Worm (Caenorhabditis elegans) whole organism, L2 larva: ENCODE measurements around the gene tpst-2.

Source experiments
- C34F6.9 ChIP-seq: fragments of 150-350 bp; optimal IDR thresholded peaks from 2 replicates; lab custom pipeline; 2014; ENCODE audit warnings: missing biosample characterization, missing genetic modification characterization
- F13H6.1 ChIP-seq: sonication (generic microtip); optimal IDR thresholded peaks from 2 replicates; lab custom pipeline; 2016; ENCODE audit warnings: missing genetic modification characterization, missing compliant biosample characterization
- R02D3.7 ChIP-seq: fragments of 150-350 bp; optimal IDR thresholded peaks from 2 replicates; lab custom pipeline; 2014; ENCODE audit warnings: missing biosample characterization, missing genetic modification characterization
- Y55F3AM.14 ChIP-seq: fragments of 200-800 bp; sonication (Bioruptor generic); optimal IDR thresholded peaks from 2 replicates; lab custom pipeline; 2018; ENCODE audit warnings: mild to moderate bottlenecking, missing genetic modification characterization, missing compliant biosample characterization
- ZK546.5 ChIP-seq: sonication (generic microtip); optimal IDR thresholded peaks from 2 replicates; lab custom pipeline; 2017; ENCODE audit warnings: missing biosample characterization, missing genetic modification characterization
- alr-1 ChIP-seq: fragments of 150-350 bp; optimal IDR thresholded peaks from 2 replicates; lab custom pipeline; 2014; ENCODE audit warnings: missing biosample characterization, missing genetic modification characterization
- aly-2 ChIP-seq: fragments of 150-350 bp; optimal IDR thresholded peaks from 2 replicates; lab custom pipeline; 2014; ENCODE audit warnings: missing biosample characterization, missing genetic modification characterization
- ama-1 ChIP-seq: fragments of 150-350 bp; optimal IDR thresholded peaks from 2 replicates; lab custom pipeline; 2018; ENCODE audit warnings: inconsistent platforms
- blmp-1 ChIP-seq: sonication (generic microtip); optimal IDR thresholded peaks from 2 replicates; lab custom pipeline; 2017; ENCODE audit warnings: missing genetic modification characterization, mild to moderate bottlenecking, missing compliant biosample characterization, antibody characterized with exemption, moderate library complexity; ENCODE audit not compliant: insufficient read depth
- ceh-82 ChIP-seq: fragments of 150-350 bp; optimal IDR thresholded peaks from 2 replicates; lab custom pipeline; 2014; ENCODE audit warnings: missing biosample characterization, missing genetic modification characterization
- crh-2 ChIP-seq: sonication (generic microtip); optimal IDR thresholded peaks from 2 replicates; lab custom pipeline; 2017; ENCODE audit warnings: missing biosample characterization, missing genetic modification characterization
- dmd-4 ChIP-seq: sonication (generic microtip); optimal IDR thresholded peaks from 2 replicates; lab custom pipeline; 2017; ENCODE audit warnings: missing biosample characterization, missing genetic modification characterization
- egl-27 ChIP-seq: sonication (generic microtip); optimal IDR thresholded peaks from 3 replicates; lab custom pipeline; 2017; ENCODE audit warnings: missing biosample characterization, missing genetic modification reagents, missing genetic modification characterization
- elt-1 ChIP-seq: fragments of 150-350 bp; optimal IDR thresholded peaks from 2 replicates; lab custom pipeline; 2014; ENCODE audit warnings: missing biosample characterization, missing genetic modification characterization
- elt-3 ChIP-seq: sonication (generic microtip); optimal IDR thresholded peaks from 2 replicates; lab custom pipeline; 2017; ENCODE audit warnings: missing biosample characterization, missing genetic modification characterization
- fos-1 ChIP-seq: fragments of 150-350 bp; optimal IDR thresholded peaks from 2 replicates; lab custom pipeline; 2014; ENCODE audit warnings: missing biosample characterization, missing genetic modification characterization
- gmeb-1 ChIP-seq: fragments of 150-350 bp; optimal IDR thresholded peaks from 2 replicates; lab custom pipeline; 2014; ENCODE audit warnings: missing biosample characterization, missing genetic modification characterization
- lin-11 ChIP-seq: fragments of 150-350 bp; sonication (generic microtip); optimal IDR thresholded peaks from 2 replicates; lab custom pipeline; 2014; ENCODE audit warnings: missing biosample characterization, missing genetic modification characterization, inconsistent platforms, mixed read lengths
- lin-39 ChIP-seq: fragments of 150-350 bp; optimal IDR thresholded peaks from 2 replicates; lab custom pipeline; 2014; ENCODE audit warnings: missing biosample characterization, missing genetic modification reagents, missing genetic modification characterization
- lsy-2 ChIP-seq, 2 experiments: fragments of 150-350 bp in 1 of 2; sonication (generic microtip) in 1 of 2; optimal IDR thresholded peaks; 2 replicates each; lab custom pipeline; 2014 to 2017; ENCODE audit warnings: missing biosample characterization in 2 of 2, missing genetic modification characterization in 2 of 2
- mab-5 ChIP-seq: fragments of 150-350 bp; optimal IDR thresholded peaks from 2 replicates; lab custom pipeline; 2014; ENCODE audit warnings: missing biosample characterization, missing genetic modification characterization
- mbf-1 ChIP-seq: sonication (generic microtip); optimal IDR thresholded peaks from 2 replicates; lab custom pipeline; 2017; ENCODE audit warnings: missing biosample characterization, missing genetic modification characterization
- nhr-10 ChIP-seq: sonication (generic microtip); optimal IDR thresholded peaks from 2 replicates; lab custom pipeline; 2017; ENCODE audit warnings: missing biosample characterization, missing genetic modification characterization
- nhr-11 ChIP-seq: fragments of 150-350 bp; optimal IDR thresholded peaks from 2 replicates; lab custom pipeline; 2014; ENCODE audit warnings: missing biosample characterization, missing genetic modification characterization
- nhr-12 ChIP-seq: fragments of 150-350 bp; optimal IDR thresholded peaks from 2 replicates; lab custom pipeline; 2014; ENCODE audit warnings: missing biosample characterization, missing genetic modification characterization
- nhr-23 ChIP-seq: fragments of 150-350 bp; optimal IDR thresholded peaks from 2 replicates; lab custom pipeline; 2014; ENCODE audit warnings: missing biosample characterization, missing genetic modification reagents, missing genetic modification characterization
- nhr-25 ChIP-seq: fragments of 150-350 bp; sonication (generic microtip); optimal IDR thresholded peaks from 3 replicates; lab custom pipeline; 2014; ENCODE audit warnings: missing biosample characterization, missing genetic modification characterization
- nhr-6 ChIP-seq: fragments of 150-350 bp; optimal IDR thresholded peaks from 2 replicates; lab custom pipeline; 2014; ENCODE audit warnings: missing biosample characterization, missing genetic modification characterization
- peb-1 ChIP-seq: fragments of 150-350 bp; optimal IDR thresholded peaks from 2 replicates; lab custom pipeline; 2014; ENCODE audit warnings: missing biosample characterization, missing genetic modification characterization
- sem-4 ChIP-seq: fragments of 150-350 bp; optimal IDR thresholded peaks from 2 replicates; lab custom pipeline; 2014; ENCODE audit warnings: missing biosample characterization, missing genetic modification reagents, missing genetic modification characterization
- skn-1 ChIP-seq: sonication (generic microtip); optimal IDR thresholded peaks from 2 replicates; lab custom pipeline; 2017; ENCODE audit warnings: missing biosample characterization, missing genetic modification characterization
- sma-3 ChIP-seq: sonication (generic microtip); optimal IDR thresholded peaks from 2 replicates; lab custom pipeline; 2016; ENCODE audit warnings: missing genetic modification reagents, missing genetic modification characterization, missing compliant biosample characterization
- sma-9 ChIP-seq, 2 experiments: fragments of 150-350 bp in 1 of 2; sonication (generic microtip) in 1 of 2; optimal IDR thresholded peaks; 2 replicates each; lab custom pipeline; 2014 to 2016; ENCODE audit warnings: missing genetic modification characterization in 2 of 2, mild to moderate bottlenecking in 1 of 2, missing biosample characterization in 1 of 2, missing compliant biosample characterization in 1 of 2, missing genetic modification reagents in 1 of 2, moderate library complexity in 1 of 2
- snpc-4 ChIP-seq: fragments of 150-350 bp; optimal IDR thresholded peaks from 2 replicates; lab custom pipeline; 2014; ENCODE audit warnings: missing biosample characterization, missing genetic modification characterization
- unc-62 ChIP-seq: fragments of 150-350 bp; optimal IDR thresholded peaks from 2 replicates; lab custom pipeline; 2014; ENCODE audit warnings: missing biosample characterization, missing genetic modification reagents, missing genetic modification characterization
- zag-1 ChIP-seq: fragments of 150-350 bp; optimal IDR thresholded peaks from 2 replicates; lab custom pipeline; 2014; ENCODE audit warnings: missing biosample characterization, missing genetic modification characterization
- ztf-1 ChIP-seq: fragments of 200-800 bp; sonication (Bioruptor generic); conservative IDR thresholded peaks from 2 replicates; pipeline ENCODE4 v1.3.6; 2022; ENCODE audit warnings: missing genetic modification characterization, missing compliant biosample characterization
- ztf-11 ChIP-seq: sonication (generic microtip); optimal IDR thresholded peaks from 2 replicates; lab custom pipeline; 2017; ENCODE audit warnings: missing biosample characterization, missing genetic modification characterization
- ztf-4 ChIP-seq: fragments of 150-350 bp; optimal IDR thresholded peaks from 2 replicates; lab custom pipeline; 2014; ENCODE audit warnings: missing biosample characterization, missing genetic modification characterization

tpst-2 gene

DNA sequence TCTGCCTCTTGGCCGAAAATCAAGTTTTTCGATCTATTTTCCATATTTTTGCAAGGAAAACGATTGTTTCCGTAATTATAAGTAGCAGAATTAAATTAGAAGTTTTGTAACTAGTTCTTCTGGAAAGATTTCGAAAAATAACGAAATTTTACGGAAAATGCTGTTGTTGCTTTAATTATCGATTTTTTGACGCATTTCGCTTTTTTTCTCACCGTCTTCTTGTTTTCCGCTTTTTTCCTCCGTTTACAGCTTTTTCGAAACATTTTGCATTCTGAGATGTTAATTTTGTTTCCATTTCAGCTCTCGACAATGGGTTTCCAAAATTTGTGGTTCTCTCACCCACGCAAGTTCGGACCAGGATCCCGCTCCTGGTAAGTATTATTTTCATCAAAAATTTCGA lies 22.9 kb downstream of the tpst-2 start, which contains the start of gene rps-29:
Gene rps-29, plus strand, starts transcription at position 301 of the 400 bp plus-strand sequence.
- TF ChIP-seq blmp-1 (no peak), nhr-23 (no peak), dmd-4 (no peak), snpc-4 (tag; lab: Kevin White, UChicago) (no peak), lsy-2 (tag; optimal IDR thresholded peaks at IDR 0.05; lab: Kevin White, UChicago) (no peak), nhr-12 (tag; lab: Kevin White, UChicago) (no peak), Y55F3AM.14 (GFP tag; lab: Kevin White, UChicago) (no peak), mbf-1 (tag; lab: Kevin White, UChicago) (no peak), peb-1 (tag; lab: Kevin White, UChicago) (no peak), aly-2 (tag; lab: Kevin White, UChicago) (no peak), lin-11 (no peak), C34F6.9 (tag; lab: Kevin White, UChicago) (no peak), fos-1 (tag; lab: Kevin White, UChicago) (no peak), ZK546.5 (tag; lab: Kevin White, UChicago) (no peak), elt-1 (tag; lab: Kevin White, UChicago) (no peak), ztf-11 (tag; lab: Kevin White, UChicago) (no peak), sem-4 (tag; lab: Kevin White, UChicago) (no peak)

DNA sequence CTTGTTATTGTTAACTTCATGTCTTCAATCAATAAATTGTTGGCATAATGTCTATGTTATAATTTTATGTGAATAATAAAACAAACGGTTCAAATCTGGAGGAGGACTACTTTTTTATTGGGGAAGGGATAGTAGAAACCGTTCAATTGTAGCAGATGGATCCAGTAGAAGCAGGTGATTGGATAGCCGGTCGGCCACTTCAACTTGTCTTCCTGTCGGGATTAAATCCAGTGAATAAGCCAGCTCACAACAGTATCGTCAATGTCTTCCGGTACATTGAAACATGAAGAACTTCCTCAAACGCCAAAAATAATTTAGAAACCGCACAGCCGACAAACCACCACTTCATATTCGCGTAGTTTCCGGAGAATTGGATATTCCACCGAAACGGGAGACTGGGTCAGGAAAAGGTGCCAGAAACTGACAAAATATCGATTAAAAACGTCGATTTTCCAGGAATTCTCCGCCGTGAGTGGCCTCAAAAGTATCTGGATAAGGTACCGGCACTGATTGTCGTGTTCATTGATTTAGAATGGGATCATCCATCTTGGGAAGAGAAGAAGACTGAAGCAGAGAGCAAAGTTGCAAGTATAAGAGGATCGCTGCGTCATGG lies 24.0 kb downstream of the tpst-2 start, which contains the start of gene trpp-11:
Gene trpp-11, plus strand, starts transcription at position 153 of the 613 bp plus-strand sequence.
- TF ChIP-seq ztf-4 (tag; lab: Kevin White, UChicago) (no peak), nhr-10 (tag; lab: Kevin White, UChicago) (no peak), sma-3 (GFP tag; lab: Kevin White, UChicago) (no peak), nhr-6 (tag; lab: Kevin White, UChicago) (no peak), sma-9 (GFP tag; optimal IDR thresholded peaks at IDR 0.05; lab: Kevin White, UChicago) (no peak), sma-9 (tag; optimal IDR thresholded peaks at IDR 0.05; lab: Kevin White, UChicago) (no peak), snpc-4 (tag; lab: Kevin White, UChicago) (no peak), sem-4 (tag; lab: Kevin White, UChicago) (no peak), egl-27 (tag; lab: Kevin White, UChicago) (no peak), R02D3.7 (tag; lab: Kevin White, UChicago) (no peak), fos-1 (tag; lab: Kevin White, UChicago) (no peak), zag-1 (no peak), elt-1 (tag; lab: Kevin White, UChicago) (no peak), C34F6.9 (tag; lab: Kevin White, UChicago) (no peak), mbf-1 (tag; lab: Kevin White, UChicago) (no peak), elt-3 (no peak), ceh-82 (no peak), lin-39 (tag; lab: Kevin White, UChicago) (no peak)
- TF ChIP-seq, all 48 proteins: peak for 0

DNA sequence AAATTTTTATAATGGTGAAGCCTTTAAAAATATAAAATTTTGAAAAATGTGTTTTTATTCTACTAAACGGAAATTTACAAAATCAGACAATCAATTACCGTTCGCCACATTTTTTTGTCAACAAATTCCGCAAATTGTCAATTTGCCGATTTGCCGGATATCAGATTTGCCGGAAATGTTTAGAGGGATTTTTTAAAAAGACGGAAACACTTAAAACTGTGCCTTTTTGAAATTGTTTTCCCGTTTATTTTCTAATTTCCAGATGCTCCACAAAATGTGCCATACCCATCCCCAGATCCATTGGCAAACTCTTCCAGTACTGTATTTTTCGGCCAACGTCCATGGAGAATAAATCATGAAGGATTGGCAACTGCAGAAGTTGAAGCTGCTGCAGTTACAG lies 26.4 kb downstream of the tpst-2 start:
- no peak for TF ChIP-seq F13H6.1 (tag; lab: Kevin White, UChicago)
- TF ChIP-seq ama-1 (lab: Kevin White, UChicago) = no peak
- no peak for TF ChIP-seq mab-5 (tag; lab: Kevin White, UChicago)
- no peak for TF ChIP-seq snpc-4 (tag; lab: Kevin White, UChicago)
- no peak for TF ChIP-seq ztf-1
- TF ChIP-seq ceh-82 = no peak
- TF ChIP-seq unc-62 (GFP tag; lab: Kevin White, UChicago) = no peak
- no peak for TF ChIP-seq crh-2 (tag; lab: Kevin White, UChicago)
- TF ChIP-seq blmp-1 = no peak
- no peak for TF ChIP-seq lin-11
- TF ChIP-seq egl-27 (tag; lab: Kevin White, UChicago) = no peak
- no peak for TF ChIP-seq nhr-11 (tag; lab: Kevin White, UChicago)
- TF ChIP-seq C34F6.9 (tag; lab: Kevin White, UChicago) = no peak
- TF ChIP-seq skn-1 (tag; lab: Kevin White, UChicago) = no peak
- TF ChIP-seq gmeb-1 (tag; lab: Kevin White, UChicago) = no peak
- no peak for TF ChIP-seq Y55F3AM.14 (GFP tag; lab: Kevin White, UChicago)
- TF ChIP-seq mbf-1 (tag; lab: Kevin White, UChicago) = no peak
- TF ChIP-seq ZK546.5 (tag; lab: Kevin White, UChicago) = no peak
- no peak for TF ChIP-seq nhr-25 (tag; lab: Kevin White, UChicago)
- TF ChIP-seq alr-1 = no peak
